Worm (Caenorhabditis elegans): ENCODE data around the gene ccf-1.

DNA sequence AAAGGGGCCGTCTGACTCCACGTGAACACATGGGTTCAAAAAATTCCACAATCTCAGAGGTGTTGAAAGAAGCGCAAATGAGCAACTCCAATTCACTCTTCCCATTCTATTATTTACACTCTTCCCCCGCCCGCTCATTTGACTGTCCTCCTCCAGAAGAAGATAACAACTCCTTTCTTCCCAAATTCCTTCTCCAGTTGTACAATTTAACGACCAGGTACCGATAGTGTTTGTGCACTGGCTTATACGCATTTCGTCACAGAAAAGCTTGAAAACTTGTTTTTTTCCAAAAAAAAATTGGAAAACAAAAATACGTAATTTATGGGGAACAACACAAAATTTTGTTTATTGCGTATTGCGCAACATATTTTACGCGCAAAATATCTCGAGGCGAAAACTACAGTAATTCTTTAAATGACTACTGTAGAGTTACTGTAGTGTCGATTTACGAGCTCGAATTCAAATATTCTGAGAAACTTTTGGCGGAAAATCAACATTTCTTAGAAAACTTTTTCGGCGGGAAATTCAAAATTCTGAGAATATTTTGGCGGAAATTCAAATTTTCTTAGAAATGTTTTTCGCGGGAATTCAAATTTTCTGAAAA, 29.3 kb upstream of the ccf-1 start:
- TF ChIP-seq ref-1 (GFP tag; conservative IDR thresholded peaks at IDR 0.05) (no peak), ztf-29 (GFP tag; IDR thresholded peaks at IDR 0.05) (no peak), tab-1 (GFP tag; IDR thresholded peaks at IDR 0.05) (no peak), med-1 (GFP tag; optimal IDR thresholded peaks at IDR 0.05; ENCODE audit: insufficient read depth) (no peak), flt-1 (GFP tag; IDR thresholded peaks at IDR 0.05) (no peak), T22C8.4 (GFP tag; IDR thresholded peaks at IDR 0.05) (no peak), ztf-23 (GFP tag; IDR thresholded peaks at IDR 0.05) (no peak), cog-1 (tag; optimal IDR thresholded peaks at IDR 0.05) (no peak)

Data from whole organism, midembryonic.